Worm (Caenorhabditis elegans) whole organism, early embryonic: ENCODE results near the gene F29C4.4.

Experiments
- B0310.2 ChIP-seq: sonication (generic microtip); optimal IDR thresholded peaks from 2 replicates; lab custom pipeline; 2016; ENCODE audit warnings: mild to moderate bottlenecking, missing genetic modification characterization, missing compliant biosample characterization
- F13C5.2 ChIP-seq: sonication (generic microtip); optimal IDR thresholded peaks from 2 replicates; lab custom pipeline; 2017; ENCODE audit warnings: mild to moderate bottlenecking, missing genetic modification characterization, inconsistent platforms, missing compliant biosample characterization
- aly-1 ChIP-seq: sonication (generic microtip); optimal IDR thresholded peaks from 2 replicates; lab custom pipeline; 2016; ENCODE audit warnings: missing genetic modification characterization, missing compliant biosample characterization
- ama-1 ChIP-seq: fragments of 150-350 bp; optimal IDR thresholded peaks from 2 replicates; lab custom pipeline; 2014
- ceh-13 ChIP-seq: fragments of 200-800 bp; sonication (Bioruptor generic); optimal IDR thresholded peaks from 2 replicates; lab custom pipeline; 2018; ENCODE audit warnings: mild to moderate bottlenecking, missing genetic modification characterization, missing compliant biosample characterization
- ceh-36 ChIP-seq: sonication (generic microtip); optimal IDR thresholded peaks from 2 replicates; lab custom pipeline; 2016; ENCODE audit warnings: missing genetic modification characterization, inconsistent platforms, missing compliant biosample characterization
- ets-7 ChIP-seq: sonication (generic microtip); optimal IDR thresholded peaks from 2 replicates; lab custom pipeline; 2016; ENCODE audit warnings: missing genotype, missing genetic modification characterization, missing compliant biosample characterization
- flt-1 ChIP-seq: fragments of 200-800 bp; sonication (Bioruptor generic); IDR thresholded peaks from 2 replicates; pipeline ENCODE4 v1.3.6; 2022; ENCODE audit warnings: missing genetic modification characterization, missing compliant biosample characterization
- hmbx-1 ChIP-seq: sonication (generic microtip); optimal IDR thresholded peaks from 2 replicates; lab custom pipeline; 2016; ENCODE audit warnings: mild to moderate bottlenecking, missing genetic modification characterization, missing compliant biosample characterization
- hmg-4 ChIP-seq: fragments of 200-800 bp; sonication (Bioruptor generic); optimal IDR thresholded peaks from 2 replicates; lab custom pipeline; 2018; ENCODE audit warnings: mild to moderate bottlenecking, missing genetic modification characterization, missing compliant biosample characterization
- hnd-1 ChIP-seq: sonication (generic microtip); optimal IDR thresholded peaks from 2 replicates; lab custom pipeline; 2016; ENCODE audit warnings: missing genetic modification characterization, missing compliant biosample characterization
- pes-1 ChIP-seq: fragments of 200-800 bp; sonication (Bioruptor generic); IDR thresholded peaks from 2 replicates; pipeline ENCODE4 v1.3.6; 2022; ENCODE audit warnings: missing genetic modification reagents, missing genetic modification characterization, missing compliant biosample characterization
- scrt-1 ChIP-seq: fragments of 200-800 bp; sonication (Bioruptor generic); IDR thresholded peaks from 2 replicates; pipeline ENCODE4 v1.3.6; 2022; ENCODE audit warnings: missing genetic modification characterization, missing compliant biosample characterization
- sea-1 ChIP-seq: fragments of 200-800 bp; sonication (Bioruptor generic); conservative IDR thresholded peaks from 2 replicates; pipeline ENCODE4 v1.3.6; 2022; ENCODE audit warnings: missing genetic modification characterization, missing compliant biosample characterization
- tbx-11 ChIP-seq: fragments of 200-800 bp; sonication (Bioruptor generic); IDR thresholded peaks from 2 replicates; pipeline ENCODE4 v1.3.6; 2022; ENCODE audit warnings: missing genetic modification characterization, missing compliant biosample characterization
- tbx-37 ChIP-seq: fragments of 200-800 bp; sonication (Bioruptor generic); conservative IDR thresholded peaks from 2 replicates; pipeline ENCODE4 v1.3.6; 2022; ENCODE audit warnings: missing genetic modification reagents, missing genetic modification characterization, missing compliant biosample characterization
- tra-4 ChIP-seq: sonication (generic microtip); optimal IDR thresholded peaks from 2 replicates; lab custom pipeline; 2017; ENCODE audit warnings: missing genetic modification characterization, missing compliant biosample characterization

Gene F29C4.4

DNA sequence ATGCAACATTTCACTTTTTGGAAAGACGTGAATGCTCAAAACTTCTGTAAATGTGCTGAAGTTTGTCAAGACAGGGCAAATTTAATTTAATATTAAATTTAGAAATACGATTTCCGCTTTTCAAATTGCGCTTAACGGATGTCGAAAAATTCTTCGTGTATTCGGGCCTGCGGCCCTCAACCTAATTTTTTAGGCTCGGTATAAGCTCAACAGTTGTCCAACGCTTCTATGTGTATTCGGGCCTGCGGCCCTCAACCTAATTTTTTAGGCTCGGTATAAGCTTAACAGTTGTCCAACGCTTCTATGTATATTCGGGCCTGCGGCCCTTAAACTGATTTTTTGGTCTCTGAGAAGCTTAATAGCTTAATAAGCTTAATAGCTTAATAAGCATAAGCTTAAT is 7.3 kb downstream of the F29C4.4 start:
- TF ChIP-seq sea-1 (peak; percentile 55; the same call in 1 of the 2 replicates), hnd-1 (no peak)

DNA sequence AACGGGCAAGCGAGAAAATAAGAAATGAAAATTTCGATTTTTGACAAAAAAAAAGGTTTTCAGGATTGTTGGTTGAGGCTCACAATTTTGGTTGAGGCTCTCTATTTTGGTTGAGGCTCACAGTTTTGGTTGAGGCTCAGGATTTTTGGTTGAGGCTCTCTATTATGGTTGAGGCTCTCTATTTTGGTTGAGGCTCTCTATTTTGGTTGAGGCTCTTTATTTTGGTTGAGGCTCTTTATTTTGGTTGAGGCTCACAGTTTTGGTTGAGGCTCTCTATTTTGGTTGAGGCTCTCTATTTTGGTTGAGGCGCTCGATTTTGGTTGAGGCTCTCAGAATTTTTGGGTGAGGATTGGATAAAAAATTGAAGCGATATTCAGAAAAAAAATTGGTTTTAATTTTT is 8.3 kb downstream of the F29C4.4 start:
- TF ChIP-seq pes-1 (GFP tag; lab: Robert Waterston, UW) = no peak
- TF ChIP-seq F13C5.2 (tag; lab: Kevin White, UChicago) = no peak
- TF ChIP-seq tbx-37 (GFP tag; lab: Robert Waterston, UW) = no peak
- TF ChIP-seq ceh-36 (tag; lab: Kevin White, UChicago) = no peak
- no peak for TF ChIP-seq hmg-4 (GFP tag; lab: Kevin White, UChicago)
- no peak for TF ChIP-seq B0310.2 (tag; lab: Kevin White, UChicago)
- no peak for TF ChIP-seq sea-1

DNA sequence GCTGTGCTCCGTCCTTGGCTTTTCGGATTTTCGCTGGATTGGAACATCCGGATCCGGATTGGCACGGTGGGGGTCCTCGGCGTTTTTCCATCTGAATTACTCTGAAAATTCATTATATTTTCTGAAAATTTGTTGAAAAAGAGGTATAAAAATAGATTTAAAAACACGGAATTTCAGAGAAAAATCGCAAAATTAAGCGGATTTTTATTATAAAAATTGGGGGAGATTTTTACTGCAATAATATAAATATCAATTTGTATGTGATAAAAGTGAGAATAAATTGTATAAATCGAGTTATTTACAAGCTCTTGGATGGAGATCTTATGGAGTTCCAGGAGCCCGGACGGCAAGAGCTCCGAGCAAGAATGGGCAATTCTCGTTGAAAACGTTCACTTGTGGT is 10.1 kb downstream of the F29C4.4 start, which contains the start of gene tut-1:
tut-1 (minus strand) TSS at position 101 of the 400 bp plus-strand sequence.
- TF ChIP-seq F13C5.2 (tag; lab: Kevin White, UChicago) (no peak), aly-1 (tag; lab: Kevin White, UChicago) (no peak), ama-1 (lab: Kevin White, UChicago) (no peak), hmg-4 (GFP tag; lab: Kevin White, UChicago) (no peak), pes-1 (GFP tag; lab: Robert Waterston, UW) (no peak), tbx-37 (GFP tag; lab: Robert Waterston, UW) (no peak), ets-7 (tag; lab: Kevin White, UChicago) (no peak), B0310.2 (tag; lab: Kevin White, UChicago) (no peak), tbx-11 (GFP tag; lab: Robert Waterston, UW) (no peak), ceh-36 (tag; lab: Kevin White, UChicago) (no peak), flt-1 (no peak), hnd-1 (no peak), scrt-1 (no peak), ceh-13 (GFP tag; lab: Kevin White, UChicago) (no peak)

DNA sequence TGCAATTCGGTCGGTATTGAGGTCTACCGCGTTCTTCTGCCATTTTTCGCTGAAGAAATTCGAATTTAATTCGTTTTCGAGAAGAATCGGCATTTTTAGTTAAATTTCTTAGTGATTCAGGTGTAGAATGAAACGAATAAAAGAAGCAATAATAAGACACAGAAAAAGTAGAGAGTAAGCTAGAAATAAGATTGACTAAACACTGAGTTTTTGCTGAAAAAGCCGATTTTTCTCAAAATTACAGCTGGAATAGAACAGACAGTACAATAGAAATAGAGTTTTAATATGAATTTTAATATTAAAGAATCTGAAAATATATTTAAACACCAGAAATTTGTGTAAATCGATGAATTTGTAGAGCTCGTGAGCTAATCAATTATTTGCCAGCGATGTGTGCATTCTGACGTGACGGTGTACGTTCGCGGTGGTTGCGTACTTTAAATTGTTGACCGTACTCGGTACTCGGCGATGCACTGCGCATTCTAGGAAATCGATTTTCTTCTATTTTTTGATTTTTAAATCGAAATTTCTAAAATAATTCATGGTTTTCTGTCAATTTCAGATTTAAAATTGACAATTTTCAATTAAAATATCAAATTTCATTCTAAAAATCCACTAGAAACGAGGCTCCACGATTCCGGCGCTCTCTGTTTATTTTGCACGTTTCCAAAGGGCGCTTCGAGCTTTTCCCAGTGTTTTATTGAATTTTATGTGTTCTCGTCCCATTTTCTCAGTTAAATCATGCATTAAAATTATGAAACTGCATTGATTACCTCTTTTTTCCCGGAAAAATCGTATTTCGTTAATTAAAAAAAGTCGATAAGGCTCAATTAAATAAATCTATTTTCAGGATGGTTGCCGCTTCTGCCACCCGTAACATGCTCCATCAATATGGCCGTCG is 14.7 kb downstream of the F29C4.4 start, which contains the start of the genes grld-1 and cox-6C:
grld-1 (minus strand) TSS at position 51 of the 901 bp plus-strand sequence.
cox-6C (plus strand) TSS at position 851 of the 901 bp plus-strand sequence.
- no peak for TF ChIP-seq hnd-1
- no peak for TF ChIP-seq B0310.2 (tag; lab: Kevin White, UChicago)
- peak; percentile 68 for TF ChIP-seq F13C5.2 (tag; lab: Kevin White, UChicago)

DNA sequence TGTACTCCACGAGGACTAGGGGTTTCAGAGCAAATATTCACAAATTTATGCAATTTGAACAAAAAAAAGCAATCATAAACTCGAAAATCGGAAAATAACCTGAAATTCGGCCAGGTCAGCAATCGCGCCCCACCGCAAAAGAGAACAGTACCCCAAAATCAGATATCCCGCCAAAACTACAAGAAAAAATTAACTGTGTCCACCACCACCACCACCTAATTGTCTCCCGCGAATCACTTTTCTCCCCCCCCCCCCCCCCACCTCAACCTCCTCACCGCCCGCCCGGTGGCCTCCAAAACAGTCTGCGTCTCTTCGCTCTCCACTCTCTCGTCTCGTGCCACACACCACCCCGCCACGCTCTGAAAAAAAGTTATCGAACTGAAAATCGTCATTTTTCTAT is 17.0 kb downstream of the F29C4.4 start:
- TF ChIP-seq B0310.2 (tag; lab: Kevin White, UChicago) (peak; percentile 49), hmbx-1 (tag; lab: Kevin White, UChicago) (no peak), tbx-37 (GFP tag; lab: Robert Waterston, UW) (no peak), F13C5.2 (tag; lab: Kevin White, UChicago) (no peak), hmg-4 (GFP tag; lab: Kevin White, UChicago) (peak; percentile 46), pes-1 (GFP tag; lab: Robert Waterston, UW) (no peak), tra-4 (no peak), tbx-11 (GFP tag; lab: Robert Waterston, UW) (0 out of 2 replicates have a peak, but pooled peaks have one; percentile 6), ceh-36 (tag; lab: Kevin White, UChicago) (no peak), scrt-1 (no peak)

DNA sequence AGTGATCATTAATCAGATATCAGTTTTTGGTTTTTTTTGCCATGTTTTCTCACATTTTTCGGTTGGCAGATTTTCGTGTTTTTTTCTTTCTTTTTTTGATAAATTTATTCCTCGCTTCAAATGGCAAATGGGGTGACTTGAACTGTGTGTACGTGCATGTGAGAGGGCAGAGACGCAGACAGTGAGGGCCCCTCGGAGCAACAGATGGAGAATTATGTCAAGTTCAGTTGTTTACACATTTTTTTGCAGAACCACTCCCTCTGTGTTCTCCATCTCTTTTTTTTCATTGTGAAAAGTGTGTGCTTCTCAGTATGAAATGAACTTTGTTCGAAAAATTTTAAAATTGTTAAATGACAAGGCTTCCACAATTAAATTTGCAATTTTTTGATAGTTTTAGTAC is 18.7 kb downstream of the F29C4.4 start:
- TF ChIP-seq scrt-1 (no peak), ceh-13 (GFP tag; lab: Kevin White, UChicago) (no peak), B0310.2 (tag; lab: Kevin White, UChicago) (no peak)

DNA sequence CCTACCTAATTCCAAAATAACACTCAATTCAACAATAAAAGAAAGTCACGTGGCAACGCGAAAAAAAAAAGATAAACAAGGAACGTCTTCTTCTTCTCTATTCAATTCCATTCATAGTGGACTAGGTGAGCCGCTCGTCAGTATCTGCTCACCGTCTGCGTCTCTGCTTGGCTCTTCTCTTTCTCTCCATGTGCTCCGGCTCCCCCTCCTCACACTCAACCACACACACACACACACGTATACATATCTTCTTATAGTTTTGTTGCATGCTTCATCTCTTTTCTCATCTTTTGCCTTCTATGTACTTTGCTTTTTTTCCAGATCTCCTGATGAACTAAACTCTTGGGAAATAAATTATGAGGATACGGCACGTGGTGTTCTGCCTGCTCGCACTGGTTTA is 20.6 kb downstream of the F29C4.4 start, which contains the start of gene daf-1:
daf-1 (plus strand) TSS at position 322 of the 400 bp plus-strand sequence.
- TF ChIP-seq tbx-11 (GFP tag; lab: Robert Waterston, UW) (no peak), B0310.2 (tag; lab: Kevin White, UChicago) (no peak), pes-1 (GFP tag; lab: Robert Waterston, UW) (no peak), ceh-13 (GFP tag; lab: Kevin White, UChicago) (no peak), F13C5.2 (tag; lab: Kevin White, UChicago) (no peak), tbx-37 (GFP tag; lab: Robert Waterston, UW) (no peak), hmbx-1 (tag; lab: Kevin White, UChicago) (no peak)

DNA sequence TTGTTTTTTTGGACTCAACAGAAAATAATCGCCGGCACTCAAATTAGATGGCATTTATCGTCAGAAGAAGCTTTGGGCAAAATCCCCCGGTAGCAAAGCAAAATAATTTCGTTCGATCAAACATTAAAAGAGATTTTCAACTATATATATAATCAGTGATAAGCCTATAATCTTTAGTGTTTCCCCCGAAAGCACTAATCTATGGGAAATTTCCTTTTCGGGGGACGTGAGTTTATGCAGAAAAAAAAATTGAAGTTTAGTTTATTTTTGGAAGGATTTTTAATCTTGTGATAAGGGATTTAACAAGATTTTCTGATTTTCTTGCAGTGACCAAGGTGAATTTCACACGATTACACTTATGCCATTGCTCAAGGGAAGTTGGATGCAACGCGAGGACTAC is 22.5 kb downstream of the F29C4.4 start:
- TF ChIP-seq F13C5.2 (tag; lab: Kevin White, UChicago) = no peak
- no peak for TF ChIP-seq ama-1 (lab: Kevin White, UChicago)
- TF ChIP-seq scrt-1 = no peak
